Worm (Caenorhabditis elegans) whole organism, L1 larva: Measurements from ENCODE around the gene Y51B9A.14.

ENCODE experiments used
- fkh-4 ChIP-seq: sonication (generic microtip); optimal IDR thresholded peaks from 2 replicates; lab custom pipeline; 2016; ENCODE audit warnings: missing compliant biosample characterization, missing genetic modification characterization, borderline replicate concordance
- lin-39 ChIP-seq: fragments of 150-350 bp; optimal IDR thresholded peaks from 2 replicates; lab custom pipeline; 2014; ENCODE audit warnings: missing biosample characterization, missing genetic modification reagents, missing genetic modification characterization
- nhr-11 ChIP-seq: fragments of 150-350 bp; optimal IDR thresholded peaks from 2 replicates; lab custom pipeline; 2014; ENCODE audit warnings: missing biosample characterization, missing genetic modification characterization
- nhr-20 ChIP-seq: sonication (generic microtip); optimal IDR thresholded peaks from 2 replicates; lab custom pipeline; 2016; ENCODE audit warnings: mild to moderate bottlenecking, missing genetic modification characterization, missing compliant biosample characterization
- nhr-237 ChIP-seq: fragments of 150-350 bp; optimal IDR thresholded peaks from 2 replicates; lab custom pipeline; 2014; ENCODE audit warnings: missing biosample characterization, missing genetic modification characterization
- pax-3 ChIP-seq: fragments of 200-800 bp; sonication (Bioruptor generic); optimal IDR thresholded peaks from 2 replicates; lab custom pipeline; 2018; ENCODE audit warnings: mild to moderate bottlenecking, missing genetic modification characterization, moderate library complexity, missing compliant biosample characterization
- unc-62 ChIP-seq: fragments of 150-350 bp; optimal IDR thresholded peaks from 2 replicates; lab custom pipeline; 2014; ENCODE audit warnings: missing biosample characterization, missing genetic modification reagents, missing genetic modification characterization
- zag-1 ChIP-seq: fragments of 150-350 bp; optimal IDR thresholded peaks from 2 replicates; lab custom pipeline; 2014; ENCODE audit warnings: missing biosample characterization, missing genetic modification characterization

- TF ChIP-seq zag-1 (tag; lab: Kevin White, UChicago), result no peak
- TF ChIP-seq pax-3, result no peak
- no peak for TF ChIP-seq fkh-4 (tag; lab: Kevin White, UChicago)
- no peak for TF ChIP-seq nhr-20
- TF ChIP-seq lin-39 (tag; lab: Kevin White, UChicago), result no peak
- TF ChIP-seq nhr-11 (tag; lab: Kevin White, UChicago), result no peak
- TF ChIP-seq nhr-237, result no peak
- no peak for TF ChIP-seq unc-62 (GFP tag; lab: Kevin White, UChicago)
Observed at ce11 chrII:9369394-9369793, 28.9 kb downstream of the Y51B9A.14 start.
